Worm (Caenorhabditis elegans) whole organism, early embryonic: Measurements from ENCODE around the gene gta-1.

Source experiments
- B0310.2 ChIP-seq: sonication (generic microtip); optimal IDR thresholded peaks from 2 replicates; lab custom pipeline; 2016; ENCODE audit warnings: mild to moderate bottlenecking, missing genetic modification characterization, missing compliant biosample characterization
- F13C5.2 ChIP-seq: sonication (generic microtip); optimal IDR thresholded peaks from 2 replicates; lab custom pipeline; 2017; ENCODE audit warnings: mild to moderate bottlenecking, missing genetic modification characterization, inconsistent platforms, missing compliant biosample characterization
- aly-1 ChIP-seq: sonication (generic microtip); optimal IDR thresholded peaks from 2 replicates; lab custom pipeline; 2016; ENCODE audit warnings: missing genetic modification characterization, missing compliant biosample characterization
- ama-1 ChIP-seq: fragments of 150-350 bp; optimal IDR thresholded peaks from 2 replicates; lab custom pipeline; 2014
- ceh-13 ChIP-seq: fragments of 200-800 bp; sonication (Bioruptor generic); optimal IDR thresholded peaks from 2 replicates; lab custom pipeline; 2018; ENCODE audit warnings: mild to moderate bottlenecking, missing genetic modification characterization, missing compliant biosample characterization
- ceh-36 ChIP-seq: sonication (generic microtip); optimal IDR thresholded peaks from 2 replicates; lab custom pipeline; 2016; ENCODE audit warnings: missing genetic modification characterization, inconsistent platforms, missing compliant biosample characterization
- ets-7 ChIP-seq: sonication (generic microtip); optimal IDR thresholded peaks from 2 replicates; lab custom pipeline; 2016; ENCODE audit warnings: missing genotype, missing genetic modification characterization, missing compliant biosample characterization
- flt-1 ChIP-seq: fragments of 200-800 bp; sonication (Bioruptor generic); IDR thresholded peaks from 2 replicates; pipeline ENCODE4 v1.3.6; 2022; ENCODE audit warnings: missing genetic modification characterization, missing compliant biosample characterization
- hmbx-1 ChIP-seq: sonication (generic microtip); optimal IDR thresholded peaks from 2 replicates; lab custom pipeline; 2016; ENCODE audit warnings: mild to moderate bottlenecking, missing genetic modification characterization, missing compliant biosample characterization
- hmg-4 ChIP-seq: fragments of 200-800 bp; sonication (Bioruptor generic); optimal IDR thresholded peaks from 2 replicates; lab custom pipeline; 2018; ENCODE audit warnings: mild to moderate bottlenecking, missing genetic modification characterization, missing compliant biosample characterization
- hnd-1 ChIP-seq: sonication (generic microtip); optimal IDR thresholded peaks from 2 replicates; lab custom pipeline; 2016; ENCODE audit warnings: missing genetic modification characterization, missing compliant biosample characterization
- pes-1 ChIP-seq: fragments of 200-800 bp; sonication (Bioruptor generic); IDR thresholded peaks from 2 replicates; pipeline ENCODE4 v1.3.6; 2022; ENCODE audit warnings: missing genetic modification reagents, missing genetic modification characterization, missing compliant biosample characterization
- scrt-1 ChIP-seq: fragments of 200-800 bp; sonication (Bioruptor generic); IDR thresholded peaks from 2 replicates; pipeline ENCODE4 v1.3.6; 2022; ENCODE audit warnings: missing genetic modification characterization, missing compliant biosample characterization
- sea-1 ChIP-seq: fragments of 200-800 bp; sonication (Bioruptor generic); conservative IDR thresholded peaks from 2 replicates; pipeline ENCODE4 v1.3.6; 2022; ENCODE audit warnings: missing genetic modification characterization, missing compliant biosample characterization
- tbx-11 ChIP-seq: fragments of 200-800 bp; sonication (Bioruptor generic); IDR thresholded peaks from 2 replicates; pipeline ENCODE4 v1.3.6; 2022; ENCODE audit warnings: missing genetic modification characterization, missing compliant biosample characterization
- tbx-37 ChIP-seq: fragments of 200-800 bp; sonication (Bioruptor generic); conservative IDR thresholded peaks from 2 replicates; pipeline ENCODE4 v1.3.6; 2022; ENCODE audit warnings: missing genetic modification reagents, missing genetic modification characterization, missing compliant biosample characterization
- tra-4 ChIP-seq: sonication (generic microtip); optimal IDR thresholded peaks from 2 replicates; lab custom pipeline; 2017; ENCODE audit warnings: missing genetic modification characterization, missing compliant biosample characterization

The gta-1 gene

DNA sequence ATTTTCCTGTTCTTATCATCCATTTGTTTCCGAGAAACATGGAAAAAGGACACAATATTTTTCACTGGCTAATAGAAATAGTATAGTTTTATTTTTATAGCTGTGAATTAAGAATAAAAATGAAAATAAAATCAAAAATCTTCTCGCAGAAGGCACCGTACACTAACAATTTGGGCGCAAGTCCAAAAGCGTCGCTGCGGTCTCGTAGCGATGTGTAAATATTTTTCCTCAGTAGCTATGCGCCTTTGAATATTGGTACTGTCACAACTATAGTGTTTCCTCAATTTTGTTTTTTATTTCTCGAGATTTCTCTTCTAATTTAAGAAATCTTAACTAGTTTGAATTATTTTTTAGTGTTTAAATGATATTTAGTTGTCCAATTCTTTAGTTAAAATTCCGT, 23.4 kb upstream of the gta-1 start:
- TF ChIP-seq ets-7 (tag; lab: Kevin White, UChicago) (no peak), tbx-37 (GFP tag; lab: Robert Waterston, UW) (no peak)

DNA sequence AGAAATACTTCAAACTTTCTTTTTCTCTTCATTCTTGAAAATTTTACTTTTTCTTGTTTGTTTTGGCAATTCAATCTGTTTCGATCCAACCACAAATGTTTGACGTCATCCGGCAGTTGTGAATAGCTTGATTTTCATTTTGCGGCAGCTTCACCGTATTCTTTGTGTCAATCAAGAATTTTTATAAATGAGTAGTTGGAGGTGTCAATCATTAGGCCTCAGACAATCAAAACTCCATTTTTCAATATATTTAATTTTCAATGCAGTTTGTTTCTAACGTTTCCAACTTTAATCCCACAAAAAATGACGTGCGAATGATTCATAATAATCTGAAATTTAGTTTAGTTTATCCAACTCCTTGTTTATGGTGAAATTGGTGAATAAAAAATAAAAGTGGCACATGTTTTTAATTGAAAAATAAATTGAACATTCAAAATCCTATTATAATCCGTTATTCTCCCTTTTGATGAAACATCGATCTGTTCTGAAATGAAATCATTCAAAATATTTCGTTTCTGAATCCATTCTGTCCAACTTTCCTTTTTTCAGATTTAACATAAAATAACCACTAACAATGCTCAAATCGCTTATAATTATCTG, 22.9 kb upstream of the gta-1 start, which contains the start of gene ttr-53:
TSS of gene ttr-53 (plus strand) at position 550 of the 600 bp plus-strand sequence.
- no peak for TF ChIP-seq sea-1 (GFP tag; lab: Robert Waterston, UW)
- TF ChIP-seq pes-1 (GFP tag; lab: Robert Waterston, UW): no peak
- TF ChIP-seq hmg-4 (GFP tag; lab: Kevin White, UChicago): no peak
- no peak for TF ChIP-seq hmbx-1 (tag; lab: Kevin White, UChicago)
- TF ChIP-seq scrt-1: no peak
- TF ChIP-seq tbx-37 (GFP tag; lab: Robert Waterston, UW): no peak
- no peak for TF ChIP-seq B0310.2
- no peak for TF ChIP-seq F13C5.2
- no peak for TF ChIP-seq tbx-11 (GFP tag; lab: Robert Waterston, UW)
- TF ChIP-seq tra-4 (tag; lab: Kevin White, UChicago): no peak
- TF ChIP-seq aly-1 (tag; lab: Kevin White, UChicago): no peak
- TF ChIP-seq hnd-1: no peak
- TF ChIP-seq ets-7 (tag; lab: Kevin White, UChicago): no peak
- no peak for TF ChIP-seq flt-1 (GFP tag; lab: Robert Waterston, UW)

DNA sequence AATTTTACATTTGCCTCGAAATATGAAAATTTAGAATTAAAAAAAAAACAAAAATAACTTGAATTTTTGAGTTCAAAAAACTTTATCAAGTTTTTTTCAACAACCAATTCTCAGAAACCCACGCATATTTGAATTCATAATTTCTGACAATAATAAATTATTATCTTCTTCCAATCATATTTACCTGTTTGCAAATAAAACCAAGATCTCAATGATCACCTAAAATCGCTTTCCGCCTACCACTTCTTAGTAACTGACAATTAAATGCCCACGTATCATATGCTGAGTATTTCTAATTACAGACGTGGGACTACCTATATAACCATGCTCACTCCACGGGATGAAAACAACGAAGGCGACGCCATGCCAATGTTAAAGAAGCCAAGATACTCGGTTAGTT, 18.8 kb upstream of the gta-1 start, which contains the start of gene pps-1:
TSS of gene pps-1 (plus strand) at position 301 of the 400 bp plus-strand sequence.
- TF ChIP-seq B0310.2: no peak
- no peak for TF ChIP-seq ama-1
- TF ChIP-seq ceh-36 (tag; lab: Kevin White, UChicago): no peak
- no peak for TF ChIP-seq tbx-37 (GFP tag; lab: Robert Waterston, UW)
- no peak for TF ChIP-seq hnd-1
- TF ChIP-seq tra-4 (tag; lab: Kevin White, UChicago): no peak
- no peak for TF ChIP-seq F13C5.2
- TF ChIP-seq pes-1 (GFP tag; lab: Robert Waterston, UW): no peak
- TF ChIP-seq hmbx-1 (tag; lab: Kevin White, UChicago): no peak

DNA sequence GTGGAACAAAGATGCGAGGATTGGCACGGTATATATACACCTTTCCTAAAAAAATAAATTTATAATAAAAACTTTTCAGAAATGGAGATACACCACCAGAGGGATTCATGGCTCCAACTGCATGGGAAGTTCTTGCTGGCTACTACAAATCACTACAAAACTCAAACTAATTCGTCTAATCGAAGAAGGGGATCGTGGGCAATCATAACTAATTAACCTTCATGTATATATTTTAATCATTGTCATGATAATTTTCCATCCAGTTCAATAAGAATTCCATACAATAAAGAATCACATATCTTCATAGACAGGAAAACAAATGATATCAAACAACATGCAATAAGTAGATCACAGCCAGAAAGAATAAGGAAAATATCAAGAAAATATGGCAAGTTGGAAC, 16.4 kb upstream of the gta-1 start:
- no peak for TF ChIP-seq hnd-1
- TF ChIP-seq tra-4 (tag; lab: Kevin White, UChicago): no peak
- no peak for TF ChIP-seq hmg-4 (GFP tag; lab: Kevin White, UChicago)
- TF ChIP-seq B0310.2: no peak
- no peak for TF ChIP-seq ceh-13 (GFP tag; lab: Kevin White, UChicago)
- TF ChIP-seq pes-1 (GFP tag; lab: Robert Waterston, UW): no peak
- TF ChIP-seq ets-7 (tag; lab: Kevin White, UChicago): no peak
- no peak for TF ChIP-seq ama-1
- TF ChIP-seq hmbx-1 (tag; lab: Kevin White, UChicago): no peak
- TF ChIP-seq flt-1 (GFP tag; lab: Robert Waterston, UW): no peak
- no peak for TF ChIP-seq F13C5.2
- no peak for TF ChIP-seq sea-1 (GFP tag; lab: Robert Waterston, UW)
- no peak for TF ChIP-seq tbx-37 (GFP tag; lab: Robert Waterston, UW)
- TF ChIP-seq scrt-1: no peak
- TF ChIP-seq ceh-36 (tag; lab: Kevin White, UChicago): no peak
- no peak for TF ChIP-seq tbx-11 (GFP tag; lab: Robert Waterston, UW)

DNA sequence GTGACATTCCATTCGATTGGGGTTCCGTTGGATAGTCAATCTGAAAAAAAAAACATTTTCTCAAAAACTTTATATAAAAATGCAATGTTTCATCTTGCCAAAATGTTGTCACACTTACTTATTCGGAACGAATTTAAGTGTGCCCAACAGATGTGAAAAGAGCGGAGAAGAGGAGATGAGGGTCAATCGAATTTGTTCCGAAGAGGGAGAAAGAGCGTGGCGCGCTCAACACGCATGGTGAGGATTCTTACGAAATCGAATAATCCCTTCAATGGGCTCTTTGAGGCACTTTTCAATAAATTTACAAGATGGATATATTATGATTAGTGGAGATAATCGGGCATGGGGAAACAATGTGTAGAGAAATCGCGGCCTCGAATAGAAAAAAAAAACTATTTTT, 9.7 kb upstream of the gta-1 start:
- TF ChIP-seq hmbx-1 (tag; lab: Kevin White, UChicago) (no peak), pes-1 (GFP tag; lab: Robert Waterston, UW) (no peak), sea-1 (GFP tag; lab: Robert Waterston, UW) (no peak), B0310.2 (no peak), F13C5.2 (no peak), ets-7 (tag; lab: Kevin White, UChicago) (no peak), ceh-36 (tag; lab: Kevin White, UChicago) (no peak), scrt-1 (no peak), flt-1 (GFP tag; lab: Robert Waterston, UW) (no peak)

DNA sequence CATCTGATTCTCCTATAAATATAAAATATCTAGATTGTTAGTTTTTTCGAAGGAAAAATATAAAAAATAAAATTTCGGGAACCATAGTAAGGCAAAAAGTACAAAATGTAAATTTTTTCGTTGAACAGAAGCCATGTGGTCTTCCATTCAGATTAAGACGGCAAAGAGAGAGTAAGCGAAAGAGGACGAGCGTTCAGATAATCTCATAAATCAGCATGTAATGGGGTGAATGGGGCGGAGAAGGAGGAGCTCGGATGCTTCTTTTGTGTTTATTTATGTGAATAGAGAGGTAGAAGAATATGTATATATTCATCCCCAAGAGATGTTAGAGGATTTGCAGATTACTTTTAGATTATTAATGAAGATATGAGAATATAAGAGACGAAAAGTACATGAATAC, 6.1 kb upstream of the gta-1 start, which contains the start of gene pxf-1:
TSS of gene pxf-1 (minus strand) at position 14 of the 400 bp plus-strand sequence.
- TF ChIP-seq ets-7 (tag; lab: Kevin White, UChicago) (no peak), pes-1 (GFP tag; lab: Robert Waterston, UW) (no peak), hnd-1 (no peak), scrt-1 (no peak), sea-1 (GFP tag; lab: Robert Waterston, UW) (no peak), B0310.2 (no peak), hmg-4 (GFP tag; lab: Kevin White, UChicago) (no peak), flt-1 (GFP tag; lab: Robert Waterston, UW) (no peak), tbx-11 (GFP tag; lab: Robert Waterston, UW) (no peak), F13C5.2 (no peak), ceh-36 (tag; lab: Kevin White, UChicago) (no peak), tbx-37 (GFP tag; lab: Robert Waterston, UW) (no peak), ceh-13 (GFP tag; lab: Kevin White, UChicago) (no peak)

DNA sequence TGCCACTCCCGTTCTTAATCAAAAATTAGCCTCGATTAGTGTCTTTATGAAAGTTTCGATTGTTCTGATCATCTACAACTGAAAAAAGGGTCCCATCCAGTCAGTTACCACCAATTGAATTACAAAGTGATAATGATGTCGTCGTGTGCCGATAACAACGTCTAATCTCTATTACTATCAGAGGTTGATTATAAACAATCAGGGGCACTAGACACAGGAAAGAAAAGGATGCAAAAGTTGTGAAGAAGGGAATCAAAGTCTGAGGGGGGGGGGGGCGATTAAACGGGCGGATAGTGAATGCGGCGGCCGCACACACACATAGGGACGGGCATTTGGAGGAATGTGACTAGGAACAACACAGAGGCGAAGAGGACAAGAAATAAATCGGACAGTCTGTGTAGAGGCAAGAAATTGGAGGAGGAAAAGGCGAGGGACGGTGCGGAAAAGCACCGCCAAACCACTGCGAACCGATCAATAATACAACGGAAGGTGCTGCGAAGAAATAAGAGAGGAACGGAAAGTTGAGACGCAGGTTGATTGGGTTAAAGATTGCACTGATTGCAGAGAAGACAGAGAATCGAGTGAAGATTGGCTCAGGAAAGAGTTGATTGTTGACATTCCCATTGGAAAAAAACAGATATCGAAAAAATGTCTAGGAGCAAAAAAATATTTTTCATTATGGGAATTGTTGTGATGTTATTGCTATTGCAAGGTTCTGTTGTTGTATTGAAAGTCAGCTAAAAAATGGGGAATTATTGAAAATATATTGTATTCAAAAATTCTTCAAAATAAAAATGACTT, 5.3 kb upstream of the gta-1 start:
- TF ChIP-seq sea-1 (GFP tag; lab: Robert Waterston, UW) (no peak), B0310.2 (peak; percentile 45), hmg-4 (GFP tag; lab: Kevin White, UChicago) (peak; percentile 79), tbx-11 (GFP tag; lab: Robert Waterston, UW) (no peak), ceh-36 (tag; lab: Kevin White, UChicago) (peak; percentile 28)
